Fruit fly (Drosophila melanogaster) Kc167 (cell line): ENCODE results near the gene Teh4.

ENCODE experiments used
- Myc ChIP-seq: fragments of >200 bp; optimal IDR thresholded peaks from 2 replicates; lab custom pipeline; 2017; ENCODE audit warnings: missing external identifiers
- h ChIP-seq: fragments of >200 bp; optimal IDR thresholded peaks from 3 replicates; lab custom pipeline; 2018; ENCODE audit warnings: missing external identifiers
- insv ChIP-seq: fragments of >200 bp; optimal IDR thresholded peaks from 3 replicates; lab custom pipeline; 2018; ENCODE audit warnings: missing external identifiers
- ttk ChIP-seq: sonication (Bioruptor generic); optimal IDR thresholded peaks from 2 replicates; lab custom pipeline; 2017; ENCODE audit warnings: missing external identifiers

dm6 chr3L:4187930-4188523, 10.0 kb upstream of the Teh4 start, which contains the start of the genes Teh2 and tipE:
- TF ChIP-seq Myc (lab: Kevin White, UChicago): no peak
- no peak for TF ChIP-seq ttk (lab: Kevin White, UChicago)
- TF ChIP-seq h (lab: Kevin White, UChicago): no peak
- no peak for TF ChIP-seq insv (lab: Kevin White, UChicago)
